Worm (Caenorhabditis elegans): Measurements from ENCODE around the gene lyst-1.

lyst-1 gene

DNA sequence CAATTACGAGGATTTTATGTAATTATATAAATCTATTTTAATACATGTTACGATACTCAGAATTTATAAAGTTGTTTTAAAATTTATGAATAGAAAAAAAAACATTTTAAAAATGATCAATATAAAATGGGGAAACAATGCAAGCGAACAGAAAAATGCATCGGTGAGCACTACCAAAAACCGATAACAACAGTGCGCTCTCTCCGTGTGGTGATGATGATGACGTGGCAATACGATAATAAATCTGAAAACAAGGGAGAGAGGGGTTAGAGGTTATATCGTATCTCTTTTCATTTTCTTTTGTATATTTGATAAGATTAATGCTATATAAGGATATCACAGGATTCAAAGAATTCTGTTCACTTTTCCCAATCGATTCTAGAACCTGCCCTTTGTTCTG lies 5.0 kb upstream of the lyst-1 start:
- TF ChIP-seq xbp-1 (tag; optimal IDR thresholded peaks at IDR 0.05) (no peak), sox-4 (tag; optimal IDR thresholded peaks at IDR 0.05) (no peak), ceh-63 (GFP tag; optimal IDR thresholded peaks at IDR 0.05) (no peak), mef-2 (tag; optimal IDR thresholded peaks at IDR 0.05) (no peak), nhr-77 (tag; optimal IDR thresholded peaks at IDR 0.05) (no peak), blmp-1 (tag; optimal IDR thresholded peaks at IDR 0.05) (peak; percentile 8)

DNA sequence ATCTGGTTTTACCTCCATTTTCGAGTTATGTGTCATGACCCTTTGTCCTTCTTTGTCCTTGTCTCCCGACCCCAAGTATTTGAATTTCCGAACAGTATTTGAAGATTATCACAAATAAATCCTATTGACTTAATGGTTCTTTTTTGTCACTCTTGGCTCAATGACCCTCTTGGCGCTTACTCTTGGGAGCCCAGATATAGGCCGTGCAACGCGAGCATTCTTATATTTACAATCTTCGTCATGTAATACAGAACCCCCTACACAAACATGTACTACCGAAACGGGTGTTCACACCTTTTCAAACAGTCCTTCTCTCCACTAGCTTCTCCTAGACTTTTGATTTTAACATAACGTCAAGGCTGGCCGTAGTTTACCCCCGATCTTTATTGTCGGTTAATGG lies 2.7 kb upstream of the lyst-1 start, which contains the start of gene M153.5:
TSS of gene M153.5 (plus strand) at position 301 of the 400 bp plus-strand sequence.
- TF ChIP-seq nhr-19 (GFP tag; conservative IDR thresholded peaks at IDR 0.05) (no peak), egl-27 (tag; optimal IDR thresholded peaks at IDR 0.05) (no peak), swsn-7 (tag; optimal IDR thresholded peaks at IDR 0.05) (no peak), mep-1 (tag; optimal IDR thresholded peaks at IDR 0.05) (no peak), lsy-2 (tag; optimal IDR thresholded peaks at IDR 0.05) (no peak), snu-23 (GFP tag; optimal IDR thresholded peaks at IDR 0.05) (no peak), pag-3 (tag; optimal IDR thresholded peaks at IDR 0.05; ENCODE audit: borderline replicate concordance, insufficient read depth) (no peak), mab-9 (GFP tag; IDR thresholded peaks at IDR 0.05) (no peak), ceh-8 (GFP tag; optimal IDR thresholded peaks at IDR 0.05) (no peak), egl-13 (tag; optimal IDR thresholded peaks at IDR 0.05) (no peak), fkh-10 (GFP tag; optimal IDR thresholded peaks at IDR 0.05) (no peak), F16B12.6 (tag; optimal IDR thresholded peaks at IDR 0.05) (no peak), sup-37 (GFP tag; optimal IDR thresholded peaks at IDR 0.05) (no peak), unc-62 (GFP tag; optimal IDR thresholded peaks at IDR 0.05) (no peak), efl-1 (optimal IDR thresholded peaks at IDR 0.05) (no peak), efl-1 (GFP tag; optimal IDR thresholded peaks at IDR 0.05 in 1 of 2) (no peak), xbp-1 (tag; optimal IDR thresholded peaks at IDR 0.05) (no peak), hlh-17 (GFP tag; optimal IDR thresholded peaks at IDR 0.05; ENCODE audit: borderline replicate concordance) (no peak), nhr-84 (tag; optimal IDR thresholded peaks at IDR 0.05) (no peak), irx-1 (tag; optimal IDR thresholded peaks at IDR 0.05) (no peak)

DNA sequence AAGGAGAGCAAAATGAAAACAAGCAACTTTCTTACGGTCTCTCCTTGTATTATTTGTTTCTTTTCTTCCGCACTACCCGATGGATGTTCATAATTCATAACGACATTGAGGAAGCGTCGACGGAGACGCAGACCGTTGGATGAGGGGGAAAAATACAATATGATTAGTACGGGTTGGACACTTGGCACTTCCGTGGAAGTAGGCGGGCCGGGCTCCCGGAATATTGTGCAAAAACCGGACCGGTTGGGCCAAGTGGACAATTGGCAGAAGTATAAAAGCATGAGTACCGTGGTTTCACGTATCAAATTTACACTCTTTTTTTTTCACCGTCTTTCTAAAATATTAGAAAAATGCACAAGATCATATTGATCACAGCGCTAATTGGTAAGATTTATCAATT lies 1.6 kb upstream of the lyst-1 start, which contains the start of gene M153.3:
TSS of gene M153.3 (plus strand) at position 301 of the 400 bp plus-strand sequence.
- TF ChIP-seq snpc-4 (tag; optimal IDR thresholded peaks at IDR 0.05) (no peak), ceh-8 (GFP tag; optimal IDR thresholded peaks at IDR 0.05) (no peak), nhr-11 (tag; optimal IDR thresholded peaks at IDR 0.05) (no peak), lin-39 (tag; optimal IDR thresholded peaks at IDR 0.05) (no peak), fkh-4 (tag; optimal IDR thresholded peaks at IDR 0.05; ENCODE audit: borderline replicate concordance) (no peak), efl-3 (GFP tag; optimal IDR thresholded peaks at IDR 0.05) (no peak), mdl-1 (tag; optimal IDR thresholded peaks at IDR 0.05) (no peak), C16A3.4 (tag; optimal IDR thresholded peaks at IDR 0.05) (no peak), pqm-1 (tag; optimal IDR thresholded peaks at IDR 0.05) (no peak), nhr-85 (tag) (no peak), unc-30 (tag; optimal IDR thresholded peaks at IDR 0.05) (no peak), ama-1 (optimal IDR thresholded peaks at IDR 0.05) (no peak)

DNA sequence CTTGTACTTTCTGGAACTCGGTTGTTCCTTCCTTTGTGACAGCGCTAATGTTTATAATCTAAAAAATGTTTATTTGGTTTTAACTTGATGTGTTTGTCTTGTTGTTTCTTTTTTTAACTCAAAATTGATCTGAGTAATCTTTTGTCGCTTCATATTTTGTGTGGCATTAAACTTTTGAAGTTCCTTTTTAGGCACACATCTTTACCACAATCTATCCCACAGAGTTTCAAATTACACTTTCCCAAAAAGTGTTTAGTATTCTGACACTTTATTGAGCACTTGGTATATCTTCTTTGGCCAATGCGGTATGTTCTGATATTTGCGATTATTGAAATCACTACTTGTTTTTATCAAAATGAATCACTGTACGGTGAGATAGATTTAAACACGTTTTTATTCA lies 15.6 kb downstream of the lyst-1 start, which contains the start of gene lgc-18:
TSS of gene lgc-18 (plus strand) at position 301 of the 400 bp plus-strand sequence.
- no peak for TF ChIP-seq ceh-8 (GFP tag; optimal IDR thresholded peaks at IDR 0.05)
- no peak for TF ChIP-seq mef-2 (tag; optimal IDR thresholded peaks at IDR 0.05)
- TF ChIP-seq elt-3 (tag; optimal IDR thresholded peaks at IDR 0.05) = no peak
- no peak for TF ChIP-seq fkh-4 (tag; optimal IDR thresholded peaks at IDR 0.05; ENCODE audit: borderline replicate concordance)

DNA sequence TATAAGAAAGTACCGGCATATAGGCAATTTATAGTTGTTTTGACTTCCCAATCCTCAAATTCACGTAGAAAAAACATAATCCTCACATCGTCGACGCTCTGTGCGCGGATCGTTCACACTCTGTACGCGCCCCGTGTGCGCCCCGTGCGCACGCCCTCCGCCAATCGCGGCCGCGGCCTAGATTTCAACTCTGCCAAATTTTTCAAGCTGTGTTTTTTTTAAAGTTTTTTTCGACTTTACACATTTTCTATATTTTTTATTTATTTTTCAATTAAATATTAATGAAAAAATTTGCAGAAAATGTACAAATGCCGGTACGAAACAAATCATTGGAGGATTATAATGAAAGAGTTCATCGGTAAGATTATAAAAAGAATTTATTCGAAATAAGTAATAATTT lies 17.8 kb downstream of the lyst-1 start, which contains the start of gene T01H10.11:
TSS of gene T01H10.11 (plus strand) at position 301 of the 400 bp plus-strand sequence.
- no peak for TF ChIP-seq egl-27 (tag; optimal IDR thresholded peaks at IDR 0.05)
- TF ChIP-seq ces-1 (GFP tag; optimal IDR thresholded peaks at IDR 0.05) = no peak
- TF ChIP-seq F16B12.6 (tag; optimal IDR thresholded peaks at IDR 0.05) = no peak
- no peak for TF ChIP-seq nhr-20 (tag; optimal IDR thresholded peaks at IDR 0.05)
- no peak for TF ChIP-seq snu-23 (GFP tag; optimal IDR thresholded peaks at IDR 0.05)
- TF ChIP-seq ets-5 (GFP tag; IDR thresholded peaks at IDR 0.05) = no peak
- TF ChIP-seq nhr-90 (tag; optimal IDR thresholded peaks at IDR 0.05; ENCODE audit: poor library complexity) = no peak
- TF ChIP-seq egl-13 (tag; optimal IDR thresholded peaks at IDR 0.05) = no peak
- TF ChIP-seq hpl-2 (GFP tag; optimal IDR thresholded peaks at IDR 0.05) = no peak
- no peak for TF ChIP-seq efl-3 (GFP tag; optimal IDR thresholded peaks at IDR 0.05)
- no peak for TF ChIP-seq swsn-7 (tag; optimal IDR thresholded peaks at IDR 0.05)
- TF ChIP-seq ztf-11 (tag; optimal IDR thresholded peaks at IDR 0.05) = no peak
- TF ChIP-seq alr-1 (tag; optimal IDR thresholded peaks at IDR 0.05; ENCODE audit: borderline replicate concordance) = no peak
- no peak for TF ChIP-seq elt-2 (tag; optimal IDR thresholded peaks at IDR 0.05)
- TF ChIP-seq ceh-90 (tag; optimal IDR thresholded peaks at IDR 0.05) = no peak
- no peak for TF ChIP-seq C04F5.9 (tag; optimal IDR thresholded peaks at IDR 0.05)
- no peak for TF ChIP-seq unc-30 (tag; optimal IDR thresholded peaks at IDR 0.05)
